Fruit fly (Drosophila melanogaster): ENCODE data around the gene CG32856.
A peak's percentile ranks its signal among the peaks of the same experiment; 100 is the strongest.

DNA sequence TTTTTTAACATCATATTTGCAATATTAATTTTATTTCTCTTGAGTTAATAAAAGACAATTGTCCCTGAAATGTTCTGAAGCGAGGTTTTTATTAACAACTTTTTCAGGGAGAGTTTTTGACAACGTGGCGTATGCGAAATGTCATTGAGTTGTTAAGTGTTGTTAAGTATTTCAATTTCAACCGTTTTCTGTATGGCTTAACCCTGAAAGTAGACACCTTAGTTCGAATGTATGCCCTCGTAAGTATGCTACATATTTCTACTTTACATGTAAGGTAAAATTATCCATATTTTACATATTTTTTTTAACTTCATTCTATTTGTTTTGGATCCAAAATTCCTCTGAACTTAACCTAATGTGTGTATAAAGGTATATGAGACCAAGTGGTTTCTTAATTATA is 38.9 kb upstream of the CG32856 start:
- TF ChIP-seq Sp1 (GFP tag; optimal IDR thresholded peaks at IDR 0.05) (no peak), woc (GFP tag; optimal IDR thresholded peaks at IDR 0.05) (no peak), lola (GFP tag; optimal IDR thresholded peaks at IDR 0.05) (no peak), dl (GFP tag; optimal IDR thresholded peaks at IDR 0.05; ENCODE audit: insufficient read depth in 1 of 2, partially characterized antibody in 2 of 2) (no peak), pan (optimal IDR thresholded peaks at IDR 0.05) (no peak), Jra (GFP tag; optimal IDR thresholded peaks at IDR 0.05) (no peak), psq (GFP tag; optimal IDR thresholded peaks at IDR 0.05) (no peak), h (GFP tag; optimal IDR thresholded peaks at IDR 0.05) (peak; percentile 36), GATAd (GFP tag; optimal IDR thresholded peaks at IDR 0.05) (no peak), Hr78 (GFP tag; optimal IDR thresholded peaks at IDR 0.05) (no peak), usp (GFP tag; optimal IDR thresholded peaks at IDR 0.05) (no peak), tai (GFP tag; optimal IDR thresholded peaks at IDR 0.05) (no peak)

Measured in whole organism, wandering third instar larva.